Worm (Caenorhabditis elegans): ENCODE measurements around the gene Y38C1BA.4.

ce11 chrIV:1838583-1838982, 16.9 kb downstream of the Y38C1BA.4 start:
- TF ChIP-seq W03F9.2 (tag; optimal IDR thresholded peaks at IDR 0.05): no peak
- no peak for TF ChIP-seq him-1 (tag; optimal IDR thresholded peaks at IDR 0.05)
- TF ChIP-seq dao-5 (tag; optimal IDR thresholded peaks at IDR 0.05): no peak
